Worm (Caenorhabditis elegans): Measurements from ENCODE around the gene sre-55.
"Not testable (repeated sequence)": the region's sequence is repeated elsewhere in the genome, so short reads cannot be mapped to it uniquely, and the experiment has no call there.

The sre-55 gene

ce11 chrII:12300680-12301079, 28.4 kb upstream of the sre-55 start:
- no peak for TF ChIP-seq nhr-25 (tag; optimal IDR thresholded peaks at IDR 0.05)

DNA sequence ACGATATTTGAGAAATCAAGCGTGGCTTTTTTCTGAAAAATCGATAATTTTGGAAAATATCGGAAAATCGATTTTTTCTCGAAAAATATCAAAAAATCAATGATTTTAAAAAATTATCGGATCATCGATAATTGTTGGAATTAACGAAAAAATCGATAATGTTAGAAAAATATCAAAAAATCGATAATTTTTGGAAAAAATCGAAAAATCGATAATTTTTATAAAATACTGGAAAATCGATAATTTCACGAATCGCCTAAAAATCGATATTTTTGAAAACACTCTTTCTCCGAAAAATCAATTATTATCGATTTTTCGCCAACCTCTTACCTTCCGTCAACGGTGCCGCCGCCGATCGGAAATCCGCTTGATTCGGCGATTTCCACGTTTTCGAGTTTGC, 27.9 kb upstream of the sre-55 start:
- no peak for TF ChIP-seq dmd-4 (tag; optimal IDR thresholded peaks at IDR 0.05)

DNA sequence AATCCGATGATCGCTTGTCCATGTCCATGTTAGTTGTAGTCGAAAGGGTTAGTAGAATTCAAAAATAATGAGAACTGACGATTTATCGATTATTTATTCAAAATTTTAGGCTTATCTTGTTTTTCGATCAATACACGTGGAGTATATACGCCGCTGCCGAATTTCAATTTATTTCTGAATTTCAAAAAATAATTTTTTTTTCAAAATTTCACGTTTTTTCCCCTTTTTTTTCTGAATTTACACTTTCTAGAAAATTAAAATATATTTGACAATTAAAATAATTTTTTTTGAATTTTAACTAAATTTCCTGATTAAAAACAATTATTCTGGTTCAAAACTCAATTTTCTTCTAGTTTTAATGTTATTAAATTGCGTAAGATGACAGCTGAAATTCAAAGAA, 26.7 kb upstream of the sre-55 start, which contains the start of gene C50E10.1:
TSS of gene C50E10.1 (minus strand) at position 101 of the 400 bp plus-strand sequence.
- TF ChIP-seq ceh-82 (tag; optimal IDR thresholded peaks at IDR 0.05) (no peak), ztf-4 (tag; optimal IDR thresholded peaks at IDR 0.05) (no peak)

DNA sequence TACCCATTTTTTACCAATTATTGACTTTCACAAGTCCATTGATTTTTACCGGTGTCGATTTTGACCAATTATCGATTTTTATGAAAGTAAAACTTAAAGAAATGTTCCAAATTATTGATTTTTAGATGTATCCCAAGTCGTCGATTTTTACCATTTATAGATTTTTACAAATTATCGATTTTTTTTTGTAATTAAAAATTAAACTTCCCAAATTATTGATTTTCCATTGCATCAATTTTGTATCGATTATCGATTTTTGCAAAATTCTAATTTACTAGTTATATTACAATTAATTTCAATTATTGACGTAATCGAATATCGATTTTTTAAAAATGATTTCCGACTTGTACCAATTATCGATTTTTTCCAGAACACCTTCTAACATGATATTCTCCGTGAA, 26.0 kb upstream of the sre-55 start, which contains the start of gene sre-50:
TSS of gene sre-50 (plus strand) at position 384 of the 400 bp plus-strand sequence.
- TF ChIP-seq snpc-4 (tag; optimal IDR thresholded peaks at IDR 0.05) = no peak
- TF ChIP-seq nhr-6 (tag; optimal IDR thresholded peaks at IDR 0.05) = no peak
- no peak for TF ChIP-seq skn-1 (tag; optimal IDR thresholded peaks at IDR 0.05)
- TF ChIP-seq mab-5 (tag; optimal IDR thresholded peaks at IDR 0.05) = no peak
- no peak for TF ChIP-seq sma-3 (GFP tag; optimal IDR thresholded peaks at IDR 0.05)
- TF ChIP-seq crh-2 (tag; optimal IDR thresholded peaks at IDR 0.05) = no peak
- no peak for TF ChIP-seq elt-1 (tag; optimal IDR thresholded peaks at IDR 0.05)
- no peak for TF ChIP-seq mbf-1 (tag; optimal IDR thresholded peaks at IDR 0.05)
- no peak for TF ChIP-seq lin-39 (tag; optimal IDR thresholded peaks at IDR 0.05)
- no peak for TF ChIP-seq unc-55 (GFP tag; optimal IDR thresholded peaks at IDR 0.05)

DNA sequence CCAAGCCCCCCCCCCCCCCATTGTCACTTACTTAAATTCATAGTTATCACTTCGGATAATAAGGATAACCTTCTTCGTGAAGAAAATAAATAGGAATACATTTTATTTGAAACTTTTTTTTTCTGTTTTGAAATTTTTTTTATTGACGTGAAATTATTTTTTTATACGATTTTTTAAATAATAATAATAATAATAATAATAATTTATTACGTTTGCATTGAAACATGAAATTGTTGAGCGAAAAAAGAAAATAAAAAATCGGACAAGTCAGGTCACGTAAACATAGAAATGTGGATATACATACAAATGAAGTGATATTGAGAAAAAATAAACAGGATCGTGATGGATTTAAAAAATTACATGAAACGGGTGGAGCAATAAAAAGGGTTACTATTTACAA, 19.5 kb upstream of the sre-55 start, which contains the start of gene C50E10.2:
TSS of gene C50E10.2 (minus strand) at position 101 of the 400 bp plus-strand sequence.
- TF ChIP-seq blmp-1 (tag; optimal IDR thresholded peaks at IDR 0.05; ENCODE audit: insufficient read depth) = no peak
- no peak for TF ChIP-seq alr-1 (tag; optimal IDR thresholded peaks at IDR 0.05)
- no peak for TF ChIP-seq F13H6.1 (tag; optimal IDR thresholded peaks at IDR 0.05)
- TF ChIP-seq unc-55 (GFP tag; optimal IDR thresholded peaks at IDR 0.05) = no peak
- TF ChIP-seq nhr-21 (tag; optimal IDR thresholded peaks at IDR 0.05) = no peak
- no peak for TF ChIP-seq peb-1 (tag; optimal IDR thresholded peaks at IDR 0.05)
- TF ChIP-seq mdl-1 (tag; optimal IDR thresholded peaks at IDR 0.05) = no peak
- no peak for TF ChIP-seq elt-1 (tag; optimal IDR thresholded peaks at IDR 0.05)
- TF ChIP-seq lin-13 (GFP tag; optimal IDR thresholded peaks at IDR 0.05) = no peak
- TF ChIP-seq elt-3 (tag; optimal IDR thresholded peaks at IDR 0.05) = no peak
- no peak for TF ChIP-seq unc-62 (GFP tag; optimal IDR thresholded peaks at IDR 0.05)

DNA sequence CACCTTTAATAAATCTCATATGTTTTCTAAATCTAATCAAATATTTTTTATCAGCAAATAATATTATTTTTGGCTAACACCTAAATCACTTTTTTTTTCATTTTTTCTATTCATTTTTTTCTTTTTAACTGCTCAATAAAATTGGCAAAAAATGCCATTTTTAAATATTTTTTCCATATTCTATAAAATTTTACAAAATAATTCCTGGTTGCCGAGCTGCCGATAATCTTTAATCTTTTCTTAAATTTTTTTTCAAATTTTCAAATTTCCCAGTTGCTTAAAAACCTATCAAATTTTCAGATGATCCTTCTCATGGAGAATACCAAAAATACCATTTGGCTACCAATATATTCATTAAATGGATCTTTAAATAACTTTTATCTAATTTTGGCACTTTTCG, 17.5 kb upstream of the sre-55 start, which contains the start of gene sre-51:
TSS of gene sre-51 (plus strand) at position 301 of the 400 bp plus-strand sequence.
- TF ChIP-seq fos-1 (tag; optimal IDR thresholded peaks at IDR 0.05) (no peak), ztf-1 (GFP tag; conservative IDR thresholded peaks at IDR 0.05) (no peak), nhr-25 (tag; optimal IDR thresholded peaks at IDR 0.05) (no peak), gmeb-1 (tag; optimal IDR thresholded peaks at IDR 0.05) (no peak), dmd-4 (tag; optimal IDR thresholded peaks at IDR 0.05) (no peak), aly-2 (tag; optimal IDR thresholded peaks at IDR 0.05) (no peak), R02D3.7 (tag; optimal IDR thresholded peaks at IDR 0.05) (no peak), unc-62 (GFP tag; optimal IDR thresholded peaks at IDR 0.05) (no peak), Y55F3AM.14 (GFP tag; optimal IDR thresholded peaks at IDR 0.05) (no peak), snpc-4 (tag; optimal IDR thresholded peaks at IDR 0.05) (no peak), alr-1 (tag; optimal IDR thresholded peaks at IDR 0.05) (no peak), nhr-6 (tag; optimal IDR thresholded peaks at IDR 0.05) (no peak), unc-55 (GFP tag; optimal IDR thresholded peaks at IDR 0.05) (no peak), sma-3 (GFP tag; optimal IDR thresholded peaks at IDR 0.05) (no peak), skn-1 (tag; optimal IDR thresholded peaks at IDR 0.05) (no peak), F13H6.1 (tag; optimal IDR thresholded peaks at IDR 0.05) (no peak), peb-1 (tag; optimal IDR thresholded peaks at IDR 0.05) (no peak)

DNA sequence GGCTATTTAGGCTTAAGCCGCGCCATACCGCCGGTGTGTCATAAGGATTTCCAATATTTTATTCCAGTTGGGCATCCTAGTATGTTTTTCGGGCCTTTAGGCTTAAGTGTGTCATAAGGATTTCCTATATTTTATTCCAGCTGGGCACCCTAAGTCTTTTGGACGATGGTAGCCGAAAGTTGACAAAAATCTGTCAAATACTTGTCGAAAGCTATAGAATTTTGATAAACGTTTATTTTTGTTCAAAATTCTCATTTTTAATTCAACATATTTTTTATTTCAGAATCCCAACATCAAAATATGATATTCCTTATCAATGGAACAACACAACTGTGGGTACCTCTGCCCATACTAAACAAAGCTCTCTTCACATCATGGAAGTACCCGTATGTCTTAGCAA, 10.6 kb upstream of the sre-55 start, which contains the start of gene sre-49:
TSS of gene sre-49 (plus strand) at position 301 of the 400 bp plus-strand sequence.
- not testable (repeated sequence) for TF ChIP-seq sem-4, mdl-1, elt-1 (tag; optimal IDR thresholded peaks at IDR 0.05)

Data from whole organism, L2 larva.